Worm (Caenorhabditis elegans) whole organism, L1 larva: Measurements from ENCODE around the gene daf-14.

Experiments used
- alr-1 ChIP-seq: fragments of 200-800 bp; sonication (Bioruptor generic); optimal IDR thresholded peaks from 2 replicates; lab custom pipeline; 2018; ENCODE audit warnings: borderline replicate concordance, mild to moderate bottlenecking, missing genetic modification characterization, missing compliant biosample characterization
- ceh-88 ChIP-seq: fragments of 200-800 bp; sonication (Bioruptor generic); IDR thresholded peaks from 2 replicates; pipeline ENCODE4 v1.3.6; 2022; ENCODE audit warnings: missing genetic modification characterization, missing compliant biosample characterization
- efl-1 ChIP-seq, 4 experiments: fragments of 150-350 bp; optimal IDR thresholded peaks in 3 of 4; peaks in 1 of 4; 1 replicate in 1 of 4; 2 replicates in 3 of 4; lab custom pipeline; 2014; ENCODE audit warnings: missing biosample characterization in 2 of 4, missing genetic modification characterization in 2 of 4, missing genetic modification reagents in 2 of 4
- elt-3 ChIP-seq, 6 experiments: fragments of 150-350 bp in 1 of 6; sonication (generic microtip); optimal IDR thresholded peaks; 2 replicates each; lab custom pipeline; 2017 to 2018; ENCODE audit warnings: missing biosample characterization in 6 of 6, missing genetic modification characterization in 6 of 6, inconsistent platforms in 1 of 6
- lin-13 ChIP-seq: fragments of 150-350 bp; optimal IDR thresholded peaks from 2 replicates; lab custom pipeline; 2014; ENCODE audit warnings: missing biosample characterization, missing genetic modification reagents, missing genetic modification characterization
- lin-39 ChIP-seq: fragments of 150-350 bp; optimal IDR thresholded peaks from 2 replicates; lab custom pipeline; 2014; ENCODE audit warnings: missing biosample characterization, missing genetic modification reagents, missing genetic modification characterization
- nhr-12 ChIP-seq: sonication (generic microtip); optimal IDR thresholded peaks from 2 replicates; lab custom pipeline; 2017; ENCODE audit warnings: missing biosample characterization, missing genetic modification characterization
- nhr-90 ChIP-seq: sonication (generic microtip); optimal IDR thresholded peaks from 2 replicates; lab custom pipeline; 2016; ENCODE audit warnings: mild to moderate bottlenecking, missing genetic modification characterization, missing compliant biosample characterization; ENCODE audit not compliant: poor library complexity
- pag-3 ChIP-seq: sonication (generic microtip); optimal IDR thresholded peaks from 2 replicates; lab custom pipeline; 2017; ENCODE audit warnings: missing genetic modification characterization, mild to moderate bottlenecking, missing compliant biosample characterization, antibody characterized with exemption, borderline replicate concordance; ENCODE audit not compliant: insufficient read depth
- swsn-7 ChIP-seq: sonication (generic microtip); optimal IDR thresholded peaks from 2 replicates; lab custom pipeline; 2016; ENCODE audit warnings: missing genetic modification characterization, missing compliant biosample characterization
- unc-130 ChIP-seq: fragments of 150-350 bp; optimal IDR thresholded peaks from 2 replicates; lab custom pipeline; 2017; ENCODE audit warnings: missing biosample characterization, missing genetic modification characterization, inconsistent platforms
- zag-1 ChIP-seq: fragments of 150-350 bp; optimal IDR thresholded peaks from 2 replicates; lab custom pipeline; 2014; ENCODE audit warnings: missing biosample characterization, missing genetic modification characterization

ce11 chrIV:10216078-10216477 lies 34.3 kb upstream of the daf-14 start, which contains the start of gene col-124:
- TF ChIP-seq alr-1 (tag; lab: Kevin White, UChicago): no peak
- TF ChIP-seq lin-39 (tag; lab: Kevin White, UChicago): no peak
- no peak for TF ChIP-seq nhr-90 (tag; lab: Kevin White, UChicago)
- TF ChIP-seq elt-3 (tag; optimal IDR thresholded peaks at IDR 0.05; lab: Kevin White, UChicago): no peak
- no peak for TF ChIP-seq swsn-7
- no peak for TF ChIP-seq efl-1 (optimal IDR thresholded peaks at IDR 0.05; lab: Kevin White, UChicago)
- no peak for TF ChIP-seq efl-1 (GFP tag; optimal IDR thresholded peaks at IDR 0.05 in 1 of 2; lab: Kevin White, UChicago)
- no peak for TF ChIP-seq nhr-12
- no peak for TF ChIP-seq unc-130 (tag; lab: Kevin White, UChicago)
- no peak for TF ChIP-seq zag-1 (tag; lab: Kevin White, UChicago)
- no peak for TF ChIP-seq ceh-88
- TF ChIP-seq lin-13 (GFP tag; lab: Kevin White, UChicago): no peak
- TF ChIP-seq pag-3: no peak
